Worm (Caenorhabditis elegans) whole organism, L4 larva: ENCODE results near the gene F17E9.2.
A peak's percentile ranks its signal among the peaks of the same experiment; 100 is the strongest.

Experiments
- T20F7.1 ChIP-seq: fragments of 200-800 bp; sonication (Bioruptor generic); optimal IDR thresholded peaks from 2 replicates; lab custom pipeline; 2018; ENCODE audit warnings: mild to moderate bottlenecking, missing genetic modification characterization, missing compliant biosample characterization
- ZK546.5 ChIP-seq, 2 experiments: sonication (generic microtip); optimal IDR thresholded peaks; 2 replicates each; lab custom pipeline; 2017; ENCODE audit warnings: missing biosample characterization in 2 of 2, missing genetic modification characterization in 2 of 2
- aly-2 ChIP-seq: sonication (generic microtip); optimal IDR thresholded peaks from 2 replicates; lab custom pipeline; 2018; ENCODE audit warnings: missing biosample characterization, missing genetic modification characterization
- daf-16 ChIP-seq, 3 experiments: sonication (generic microtip); optimal IDR thresholded peaks; 2 replicates each; lab custom pipeline; 2016 to 2017; ENCODE audit warnings: missing genetic modification characterization in 3 of 3, missing genetic modification reagents in 3 of 3, mild to moderate bottlenecking in 2 of 3, missing compliant biosample characterization in 2 of 3, missing biosample characterization in 1 of 3, moderate library complexity in 1 of 3
- jun-1 ChIP-seq: fragments of 150-350 bp; optimal IDR thresholded peaks from 2 replicates; lab custom pipeline; 2014; ENCODE audit warnings: missing biosample characterization, missing genetic modification reagents, missing genetic modification characterization
- lin-39 ChIP-seq: fragments of 150-350 bp; optimal IDR thresholded peaks from 2 replicates; lab custom pipeline; 2014; ENCODE audit warnings: missing biosample characterization, missing genetic modification reagents, missing genetic modification characterization
- mep-1 ChIP-seq: fragments of 150-350 bp; sonication (generic microtip); optimal IDR thresholded peaks from 3 replicates; lab custom pipeline; 2014; ENCODE audit warnings: missing biosample characterization, missing genetic modification characterization
- nhr-10 ChIP-seq: fragments of 150-350 bp; optimal IDR thresholded peaks from 2 replicates; lab custom pipeline; 2014; ENCODE audit warnings: missing biosample characterization, missing genetic modification characterization
- nhr-11 ChIP-seq: fragments of 150-350 bp; optimal IDR thresholded peaks from 2 replicates; lab custom pipeline; 2014; ENCODE audit warnings: missing biosample characterization, missing genetic modification characterization
- snpc-4 ChIP-seq: fragments of 150-350 bp; optimal IDR thresholded peaks from 2 replicates; lab custom pipeline; 2014; ENCODE audit warnings: missing biosample characterization, missing genetic modification characterization
- unc-62 ChIP-seq, 3 experiments: fragments of 150-350 bp in 1 of 3; sonication (generic microtip); optimal IDR thresholded peaks in 2 of 3; peaks in 1 of 3; 1 replicate in 1 of 3; 2 replicates in 2 of 3; lab custom pipeline; 2014 to 2017; ENCODE audit warnings: missing biosample characterization in 3 of 3, missing genetic modification characterization in 3 of 3, missing genetic modification reagents in 3 of 3, missing genotype in 1 of 3
- zag-1 ChIP-seq: fragments of 150-350 bp; optimal IDR thresholded peaks from 2 replicates; lab custom pipeline; 2014; ENCODE audit warnings: missing biosample characterization, missing genetic modification characterization
- ztf-11 ChIP-seq: fragments of 150-350 bp; optimal IDR thresholded peaks from 2 replicates; lab custom pipeline; 2014; ENCODE audit warnings: missing biosample characterization, missing genetic modification characterization
- ztf-7 ChIP-seq: fragments of 150-350 bp; optimal IDR thresholded peaks from 2 replicates; lab custom pipeline; 2014; ENCODE audit warnings: missing biosample characterization, missing genetic modification characterization

DNA sequence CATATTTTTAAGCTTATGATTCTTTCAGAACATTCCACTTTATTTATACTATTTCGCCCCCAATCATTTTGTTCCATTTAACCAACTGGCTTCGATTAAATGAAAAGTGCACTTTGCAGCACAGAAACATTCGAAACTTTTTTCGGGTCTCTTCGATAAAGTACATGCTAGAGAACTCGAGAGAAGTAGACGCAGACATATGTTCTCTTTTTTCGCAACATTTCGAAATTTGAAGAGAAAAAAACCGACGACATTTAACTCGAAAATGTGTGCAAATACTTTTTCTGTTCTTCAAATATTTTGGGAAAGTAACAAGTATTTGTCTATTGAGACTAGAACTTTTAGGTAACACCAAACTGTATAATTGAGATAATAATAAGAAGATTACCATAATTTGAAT, 21.2 kb downstream of the F17E9.2 start:
- no peak for TF ChIP-seq mep-1 (tag; lab: Kevin White, UChicago)
- no peak for TF ChIP-seq unc-62 (GFP tag; optimal IDR thresholded peaks at IDR 0.05 in 1 of 2; lab: Kevin White, UChicago)
- no peak for TF ChIP-seq unc-62 (tag; optimal IDR thresholded peaks at IDR 0.05; lab: Kevin White, UChicago)
- TF ChIP-seq ztf-11: no peak
- TF ChIP-seq ZK546.5 (tag; optimal IDR thresholded peaks at IDR 0.05; lab: Kevin White, UChicago): no peak
- TF ChIP-seq jun-1: no peak
- TF ChIP-seq snpc-4: no peak
- TF ChIP-seq lin-39 (tag; lab: Kevin White, UChicago): no peak
- TF ChIP-seq nhr-11 (tag; lab: Kevin White, UChicago): no peak
- TF ChIP-seq zag-1 (tag; lab: Kevin White, UChicago): no peak
- TF ChIP-seq T20F7.1 (GFP tag; lab: Kevin White, UChicago): no peak
- TF ChIP-seq aly-2 (tag; lab: Kevin White, UChicago): no peak
- no peak for TF ChIP-seq ztf-7 (tag; lab: Kevin White, UChicago)
- TF ChIP-seq daf-16 (GFP tag; optimal IDR thresholded peaks at IDR 0.05; lab: Kevin White, UChicago): peak in 1 of 2 experiments; percentile 3
- no peak for TF ChIP-seq daf-16 (tag; optimal IDR thresholded peaks at IDR 0.05; lab: Kevin White, UChicago)
- no peak for TF ChIP-seq nhr-10 (tag; lab: Kevin White, UChicago)
